Fruit fly (Drosophila melanogaster): ENCODE results near the gene amrt.

dm6 chrX:13804398-13804797 is 22.1 kb downstream of the amrt start:
- TF ChIP-seq CG33017 (tag; optimal IDR thresholded peaks at IDR 0.05): no peak
- no peak for TF ChIP-seq CG7101 (tag; optimal IDR thresholded peaks at IDR 0.05)
- no peak for TF ChIP-seq toe (GFP tag; optimal IDR thresholded peaks at IDR 0.05)
- no peak for TF ChIP-seq Mnt (GFP tag; optimal IDR thresholded peaks at IDR 0.05)
- no peak for TF ChIP-seq pad (GFP tag; optimal IDR thresholded peaks at IDR 0.05)
- no peak for TF ChIP-seq CG7045 (GFP tag; optimal IDR thresholded peaks at IDR 0.05)
- no peak for TF ChIP-seq tj (GFP tag; optimal IDR thresholded peaks at IDR 0.05)
- TF ChIP-seq kay (GFP tag; ENCODE audit: borderline replicate concordance): no peak
- TF ChIP-seq cnc (optimal IDR thresholded peaks at IDR 0.05): no peak
- no peak for TF ChIP-seq CG1620 (GFP tag; optimal IDR thresholded peaks at IDR 0.05)
- TF ChIP-seq Hr96 (GFP tag; optimal IDR thresholded peaks at IDR 0.05): no peak

Data from whole organism, adult.